Fruit fly (Drosophila melanogaster) whole organism, prepupa: ENCODE measurements around the gene mtm.

Source experiments
- Blimp-1 ChIP-seq: fragments of 200-800 bp; sonication (Bioruptor generic); optimal IDR thresholded peaks from 3 replicates; lab custom pipeline; 2017; ENCODE audit warnings: missing biosample characterization, missing genetic modification characterization, mild to moderate bottlenecking, moderate library complexity, missing genetic modification reagents
- CG10631 ChIP-seq: fragments of 200-800 bp; sonication (Bioruptor generic); optimal IDR thresholded peaks from 2 replicates; lab custom pipeline; 2016; ENCODE audit warnings: missing biosample characterization, missing genetic modification characterization
- CG10669 ChIP-seq: fragments of 200-800 bp; sonication (Bioruptor generic); optimal IDR thresholded peaks from 3 replicates; lab custom pipeline; 2018; ENCODE audit warnings: missing biosample characterization, mild to moderate bottlenecking, missing genetic modification characterization, moderate library complexity
- CG11294 ChIP-seq: fragments of 200-800 bp; sonication (Bioruptor generic); IDR thresholded peaks from 2 replicates; pipeline ENCODE4 v1.3.6; 2022; ENCODE audit warnings: missing biosample characterization, missing genetic modification characterization
- CG11762 ChIP-seq: fragments of 200-800 bp; sonication (Bioruptor generic); optimal IDR thresholded peaks from 3 replicates; lab custom pipeline; 2016; ENCODE audit warnings: missing biosample characterization, missing genetic modification characterization; ENCODE audit not compliant: insufficient read depth
- CG11902 ChIP-seq: fragments of 200-800 bp; sonication (Bioruptor generic); optimal IDR thresholded peaks from 3 replicates; lab custom pipeline; 2016; ENCODE audit warnings: missing biosample characterization, missing genetic modification characterization
- CG3032 ChIP-seq: fragments of 200-800 bp; optimal IDR thresholded peaks from 2 replicates; lab custom pipeline; 2019; ENCODE audit warnings: missing biosample characterization, mild to moderate bottlenecking, missing genetic modification characterization, moderate library complexity
- CG31627 ChIP-seq: fragments of 200-800 bp; sonication (Bioruptor generic); optimal IDR thresholded peaks from 3 replicates; lab custom pipeline; 2016; ENCODE audit warnings: missing biosample characterization, missing genetic modification characterization
- CG3919 ChIP-seq: fragments of 200-800 bp; sonication (Bioruptor generic); optimal IDR thresholded peaks from 3 replicates; lab custom pipeline; 2016; ENCODE audit warnings: missing biosample characterization, missing genetic modification characterization
- CG6163 ChIP-seq: fragments of 200-800 bp; sonication (Bioruptor generic); IDR thresholded peaks from 3 replicates; pipeline ENCODE4 v1.3.6; 2022; ENCODE audit warnings: missing biosample characterization, missing genetic modification characterization
- CG6276 ChIP-seq: fragments of 200-800 bp; sonication (Bioruptor generic); optimal IDR thresholded peaks from 2 replicates; lab custom pipeline; 2017; ENCODE audit warnings: missing biosample characterization, mild to moderate bottlenecking, missing genetic modification characterization
- CG7368 ChIP-seq: fragments of 200-800 bp; sonication (Bioruptor generic); optimal IDR thresholded peaks from 3 replicates; lab custom pipeline; 2016; ENCODE audit warnings: missing biosample characterization, missing genetic modification characterization
- CG8632 ChIP-seq: fragments of 200-800 bp; sonication (Bioruptor generic); optimal IDR thresholded peaks from 3 replicates; lab custom pipeline; 2016; ENCODE audit warnings: missing biosample characterization, missing genetic modification characterization
- CG9139 ChIP-seq: fragments of 200-800 bp; sonication (Bioruptor generic); optimal IDR thresholded peaks from 3 replicates; lab custom pipeline; 2017; ENCODE audit warnings: missing biosample characterization, mild to moderate bottlenecking, missing genetic modification characterization
- Eip75B ChIP-seq: fragments of 200-800 bp; sonication (Bioruptor generic); optimal IDR thresholded peaks from 3 replicates; lab custom pipeline; 2016; ENCODE audit warnings: missing biosample characterization, missing genetic modification characterization
- Eip78C ChIP-seq: fragments of 200-800 bp; sonication (Bioruptor generic); peaks from one replicate; lab custom pipeline; 2016; ENCODE audit warnings: missing biosample characterization, missing genetic modification characterization
- Eip93F ChIP-seq: fragments of 200-800 bp; sonication (Bioruptor generic); optimal IDR thresholded peaks from 2 replicates; lab custom pipeline; 2016; ENCODE audit warnings: missing biosample characterization, mild to moderate bottlenecking, missing genetic modification characterization
- Ets96B ChIP-seq: fragments of 200-800 bp; optimal IDR thresholded peaks from 2 replicates; lab custom pipeline; 2019; ENCODE audit warnings: missing biosample characterization, mild to moderate bottlenecking, missing genetic modification characterization, moderate library complexity
- Hr38 ChIP-seq: sonication (Bioruptor generic); optimal IDR thresholded peaks from 2 replicates; lab custom pipeline; 2016; ENCODE audit warnings: missing biosample characterization, missing genetic modification characterization
- Hr39 ChIP-seq: fragments of 200-800 bp; sonication (Bioruptor generic); optimal IDR thresholded peaks from 2 replicates; lab custom pipeline; 2016; ENCODE audit warnings: missing biosample characterization, missing genetic modification characterization
- Hr4 ChIP-seq: fragments of 200-800 bp; sonication (Bioruptor generic); optimal IDR thresholded peaks from 3 replicates; lab custom pipeline; 2016; ENCODE audit warnings: missing biosample characterization, missing genetic modification characterization
- Lpt ChIP-seq: fragments of 200-800 bp; sonication (Bioruptor generic); optimal IDR thresholded peaks from 3 replicates; lab custom pipeline; 2016; ENCODE audit warnings: missing biosample characterization, missing genetic modification characterization
- Smox ChIP-seq: fragments of 200-800 bp; sonication (Bioruptor generic); optimal IDR thresholded peaks from 3 replicates; lab custom pipeline; 2016; ENCODE audit warnings: missing biosample characterization, missing genetic modification characterization
- Sox102F ChIP-seq: fragments of 200-800 bp; sonication (Bioruptor generic); optimal IDR thresholded peaks from 2 replicates; lab custom pipeline; 2016; ENCODE audit warnings: missing biosample characterization, mild to moderate bottlenecking, missing genetic modification characterization
- Sox14 ChIP-seq: fragments of 200-800 bp; sonication (Bioruptor generic); optimal IDR thresholded peaks from 3 replicates; lab custom pipeline; 2016; ENCODE audit warnings: missing biosample characterization, missing genetic modification characterization
- cyc ChIP-seq: fragments of 200-800 bp; sonication (Bioruptor generic); optimal IDR thresholded peaks from 3 replicates; lab custom pipeline; 2016; ENCODE audit warnings: missing biosample characterization, missing genetic modification characterization
- dac ChIP-seq: fragments of 200-800 bp; sonication (Bioruptor generic); optimal IDR thresholded peaks from 2 replicates; lab custom pipeline; 2017; ENCODE audit warnings: missing biosample characterization, mild to moderate bottlenecking, missing genetic modification characterization
- dsx ChIP-seq: fragments of 200-800 bp; optimal IDR thresholded peaks from 3 replicates; lab custom pipeline; 2019; ENCODE audit warnings: missing biosample characterization, mild to moderate bottlenecking, missing genetic modification characterization, moderate library complexity; ENCODE audit not compliant: poor library complexity, severe bottlenecking
- fd59A ChIP-seq: fragments of 200-800 bp; sonication (Bioruptor generic); optimal IDR thresholded peaks from 2 replicates; lab custom pipeline; 2017; ENCODE audit warnings: missing biosample characterization, mild to moderate bottlenecking, missing genetic modification characterization, missing genetic modification reagents
- fkh ChIP-seq: fragments of 200-800 bp; sonication (Bioruptor generic); optimal IDR thresholded peaks from 3 replicates; lab custom pipeline; 2017; ENCODE audit warnings: missing biosample characterization, mild to moderate bottlenecking, missing genetic modification characterization, moderate library complexity
- net ChIP-seq: fragments of 200-800 bp; sonication (Bioruptor generic); optimal IDR thresholded peaks from 3 replicates; lab custom pipeline; 2016; ENCODE audit warnings: missing biosample characterization, missing genetic modification characterization
- salr ChIP-seq, 2 experiments: fragments of 200-800 bp; sonication (Bioruptor generic); optimal IDR thresholded peaks; 3 replicates each; lab custom pipeline; 2016 to 2018; ENCODE audit warnings: missing biosample characterization in 2 of 2, missing genetic modification characterization in 2 of 2, mild to moderate bottlenecking in 1 of 2
- spab ChIP-seq: fragments of 200-800 bp; sonication (Bioruptor generic); optimal IDR thresholded peaks from 2 replicates; lab custom pipeline; 2017; ENCODE audit warnings: missing biosample characterization, mild to moderate bottlenecking, missing genetic modification characterization, missing genetic modification reagents
- ss ChIP-seq, 2 experiments: fragments of 200-800 bp; sonication (Bioruptor generic); optimal IDR thresholded peaks; 2 replicates in 1 of 2; 3 replicates in 1 of 2; lab custom pipeline; 2017 to 2018; ENCODE audit warnings: mild to moderate bottlenecking in 2 of 2, missing biosample characterization in 2 of 2, missing genetic modification characterization in 2 of 2, moderate library complexity in 1 of 2
- svp ChIP-seq: fragments of 200-800 bp; sonication (Bioruptor generic); peaks from one replicate; lab custom pipeline; 2016; ENCODE audit warnings: missing biosample characterization, missing genetic modification characterization
- vri ChIP-seq: fragments of 200-800 bp; sonication (Bioruptor generic); optimal IDR thresholded peaks from 3 replicates; lab custom pipeline; 2016; ENCODE audit warnings: missing biosample characterization, mild to moderate bottlenecking, missing genetic modification characterization

The mtm gene

dm6 chr2L:6078757-6079351, 42.0 kb upstream of the mtm start (continued):
- peak; percentile 30 for TF ChIP-seq dsx (GFP tag; lab: Kevin White, UChicago)
- no peak for TF ChIP-seq CG9139 (GFP tag; lab: Kevin White, UChicago)
- no peak for TF ChIP-seq CG10669 (GFP tag; lab: Kevin White, UChicago)
- peak; percentile 75 for TF ChIP-seq Lpt (GFP tag; lab: Kevin White, UChicago)
- peak; percentile 29 for TF ChIP-seq CG7368 (GFP tag; lab: Kevin White, UChicago)
- TF ChIP-seq net (GFP tag; lab: Kevin White, UChicago) = peak; percentile 16
- no peak for TF ChIP-seq Sox102F (GFP tag; lab: Kevin White, UChicago)
- TF ChIP-seq Hr38 (GFP tag; lab: Kevin White, UChicago) = no peak
- no peak for TF ChIP-seq Hr39 (GFP tag; lab: Kevin White, UChicago)
- no peak for TF ChIP-seq CG3032
- TF ChIP-seq Eip75B (GFP tag; lab: Kevin White, UChicago) = peak; percentile 86
- no peak for TF ChIP-seq cyc (GFP tag; lab: Kevin White, UChicago)
- no peak for TF ChIP-seq fd59A
- TF ChIP-seq CG3919 (GFP tag; lab: Kevin White, UChicago) = no peak
- peak; percentile 29 for TF ChIP-seq vri
- TF ChIP-seq Blimp-1 = no peak
- TF ChIP-seq CG31627 (GFP tag; lab: Kevin White, UChicago) = no peak
- TF ChIP-seq salr (GFP tag; optimal IDR thresholded peaks at IDR 0.05; lab: Kevin White, UChicago) = no peak
- TF ChIP-seq, all 60 proteins: peak for 21

- TF ChIP-seq spab (GFP tag; lab: Kevin White, UChicago) (no peak), Eip75B (GFP tag; lab: Kevin White, UChicago) (no peak), ss (GFP tag; optimal IDR thresholded peaks at IDR 0.05; lab: Kevin White, UChicago) (no peak), fkh (no peak)
Measured at dm6 chr2L:6077632-6078031, 40.8 kb upstream of the mtm start.

dm6 chr2L:6076829-6077364, 40.1 kb upstream of the mtm start:
- TF ChIP-seq svp (GFP tag; lab: Kevin White, UChicago) = peak; percentile 42
- no peak for TF ChIP-seq cyc (GFP tag; lab: Kevin White, UChicago)
- no peak for TF ChIP-seq CG6163 (GFP tag; lab: Robert Waterston, UW)
- TF ChIP-seq CG8632 = no peak

- TF ChIP-seq CG6276 (peak; percentile 50), cyc (GFP tag; lab: Kevin White, UChicago) (no peak), CG11762 (no peak), vri (peak; percentile 62), fkh (peak; percentile 39), CG9139 (GFP tag; lab: Kevin White, UChicago) (no peak), spab (GFP tag; lab: Kevin White, UChicago) (no peak), Eip78C (GFP tag; lab: Kevin White, UChicago) (peak; percentile 11)
- TF ChIP-seq, all 60 proteins: peak for 4
Measured at dm6 chr2L:6076143-6076542, 39.3 kb upstream of the mtm start.

- TF ChIP-seq fkh (no peak), CG11294 (GFP tag; lab: Robert Waterston, UW) (no peak), Eip75B (GFP tag; lab: Kevin White, UChicago) (no peak), CG3919 (GFP tag; lab: Kevin White, UChicago) (no peak), dsx (GFP tag; lab: Kevin White, UChicago) (no peak), CG11902 (GFP tag; lab: Kevin White, UChicago) (no peak), Lpt (GFP tag; lab: Kevin White, UChicago) (no peak)
Measured at dm6 chr2L:6075345-6075744, 38.5 kb upstream of the mtm start.

dm6 chr2L:6074314-6074713, 37.5 kb upstream of the mtm start:
- TF ChIP-seq Eip93F (GFP tag; lab: Kevin White, UChicago) (no peak), Smox (GFP tag; lab: Kevin White, UChicago) (no peak), Hr4 (GFP tag; lab: Kevin White, UChicago) (no peak), salr (GFP tag; optimal IDR thresholded peaks at IDR 0.05; lab: Kevin White, UChicago) (no peak), fkh (no peak), Ets96B (tag; lab: Kevin White, UChicago) (no peak), Sox14 (GFP tag; lab: Kevin White, UChicago) (no peak), dac (no peak), CG10631 (GFP tag; lab: Kevin White, UChicago) (no peak), Eip78C (GFP tag; lab: Kevin White, UChicago) (no peak)
